Worm (Caenorhabditis elegans) whole organism, late embryonic: ENCODE measurements around the gene T03F6.3.

Experiments
- ama-1 ChIP-seq: fragments of 150-350 bp; optimal IDR thresholded peaks from 2 replicates; lab custom pipeline; 2014
- ceh-2 ChIP-seq: sonication (generic microtip); optimal IDR thresholded peaks from 2 replicates; lab custom pipeline; 2016; ENCODE audit warnings: missing genotype, missing genetic modification characterization, missing compliant biosample characterization
- ceh-30 ChIP-seq: fragments of 150-350 bp; optimal IDR thresholded peaks from 2 replicates; lab custom pipeline; 2014; ENCODE audit warnings: missing biosample characterization, missing genetic modification characterization
- dmd-4 ChIP-seq: sonication (generic microtip); optimal IDR thresholded peaks from 2 replicates; lab custom pipeline; 2016; ENCODE audit warnings: borderline replicate concordance, missing genetic modification characterization, missing compliant biosample characterization
- dve-1 ChIP-seq: sonication (generic microtip); optimal IDR thresholded peaks from 2 replicates; lab custom pipeline; 2017; ENCODE audit warnings: antibody characterized with exemption, mild to moderate bottlenecking, missing genetic modification characterization, missing compliant biosample characterization
- fax-1 ChIP-seq: sonication (generic microtip); optimal IDR thresholded peaks from 2 replicates; lab custom pipeline; 2016; ENCODE audit warnings: missing genotype, missing genetic modification characterization, missing compliant biosample characterization
- fkh-10 ChIP-seq: fragments of 150-350 bp; optimal IDR thresholded peaks from 2 replicates; lab custom pipeline; 2014; ENCODE audit warnings: missing biosample characterization, missing genetic modification reagents, missing genetic modification characterization
- nfya-1 ChIP-seq: sonication (generic microtip); optimal IDR thresholded peaks from 2 replicates; lab custom pipeline; 2017; ENCODE audit warnings: missing genetic modification characterization, mild to moderate bottlenecking, missing compliant biosample characterization, antibody characterized with exemption, moderate library complexity
- pag-3 ChIP-seq: sonication (generic microtip); optimal IDR thresholded peaks from 2 replicates; lab custom pipeline; 2016; ENCODE audit warnings: missing compliant biosample characterization, missing genetic modification characterization, borderline replicate concordance
- unc-3 ChIP-seq, 2 experiments: fragments of 200-800 bp in 1 of 2; sonication (Bioruptor generic) in 1 of 2; sonication (generic microtip) in 1 of 2; conservative IDR thresholded peaks in 1 of 2; optimal IDR thresholded peaks in 1 of 2; 2 replicates each; pipeline versions ENCODE4 v1.3.6 to Lab custom; 2016 to 2022; ENCODE audit warnings: missing compliant biosample characterization in 2 of 2, missing genetic modification characterization in 2 of 2, missing genetic modification reagents in 1 of 2
- unc-55 ChIP-seq: sonication (generic microtip); optimal IDR thresholded peaks from 2 replicates; lab custom pipeline; 2017; ENCODE audit warnings: missing biosample characterization, missing genetic modification reagents, missing genetic modification characterization

- no peak for TF ChIP-seq unc-55 (GFP tag; lab: Kevin White, UChicago)
- TF ChIP-seq dve-1 (tag; lab: Kevin White, UChicago) = no peak
- TF ChIP-seq unc-3 (GFP tag; conservative IDR thresholded peaks at IDR 0.05; lab: Robert Waterston, UW) = no peak
- no peak for TF ChIP-seq unc-3 (tag; optimal IDR thresholded peaks at IDR 0.05; lab: Kevin White, UChicago)
- no peak for TF ChIP-seq pag-3 (tag; lab: Kevin White, UChicago)
- no peak for TF ChIP-seq ama-1
- TF ChIP-seq ceh-30 (tag; lab: Kevin White, UChicago) = no peak
- no peak for TF ChIP-seq ceh-2 (tag; lab: Kevin White, UChicago)
- no peak for TF ChIP-seq fkh-10 (GFP tag; lab: Kevin White, UChicago)
- no peak for TF ChIP-seq dmd-4 (tag; lab: Kevin White, UChicago)
- TF ChIP-seq nfya-1 (tag; lab: Kevin White, UChicago) = no peak
- no peak for TF ChIP-seq fax-1 (tag; lab: Kevin White, UChicago)
These were observed 29.9 kb upstream of the T03F6.3 start, which contains the start of gene F53A2.9 for ce11 chrIII:13359256-13359655.
